Worm (Caenorhabditis elegans) whole organism, early embryonic: ENCODE measurements around the gene alx-1.

ENCODE experiments used
- hmg-4 ChIP-seq: fragments of 200-800 bp; sonication (Bioruptor generic); optimal IDR thresholded peaks from 2 replicates; lab custom pipeline; 2018; ENCODE audit warnings: mild to moderate bottlenecking, missing genetic modification characterization, missing compliant biosample characterization
- scrt-1 ChIP-seq: fragments of 200-800 bp; sonication (Bioruptor generic); IDR thresholded peaks from 2 replicates; pipeline ENCODE4 v1.3.6; 2022; ENCODE audit warnings: missing genetic modification characterization, missing compliant biosample characterization
- sea-1 ChIP-seq: fragments of 200-800 bp; sonication (Bioruptor generic); conservative IDR thresholded peaks from 2 replicates; pipeline ENCODE4 v1.3.6; 2022; ENCODE audit warnings: missing genetic modification characterization, missing compliant biosample characterization

DNA sequence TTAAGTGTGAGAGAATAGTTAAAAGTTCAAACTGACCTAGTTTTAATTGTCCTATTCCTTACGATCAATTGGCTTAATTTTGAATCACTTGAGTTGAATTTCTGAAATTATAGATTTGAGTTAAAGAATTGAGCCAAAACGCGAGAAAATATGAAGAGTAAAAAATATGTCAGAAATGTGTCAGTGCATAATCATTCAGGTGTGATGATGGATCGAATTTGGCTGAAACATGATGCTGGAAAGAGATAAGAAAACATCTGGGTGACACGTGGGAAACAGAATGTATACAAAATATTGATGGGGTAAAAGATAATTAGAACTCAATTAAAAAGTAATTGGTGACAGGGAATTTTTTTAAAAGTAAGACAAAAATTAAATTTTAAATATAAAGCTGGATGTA, 16.6 kb downstream of the alx-1 start, which contains the start of gene R10E12.2:
- TF ChIP-seq scrt-1: no peak
- no peak for TF ChIP-seq hmg-4
- no peak for TF ChIP-seq sea-1 (GFP tag; lab: Robert Waterston, UW)
